Worm (Caenorhabditis elegans) whole organism, L1 larva: ENCODE results near the gene dsl-5.

Experiments
- C04F5.9 ChIP-seq: sonication (generic microtip); optimal IDR thresholded peaks from 2 replicates; lab custom pipeline; 2016; ENCODE audit warnings: missing genetic modification characterization, missing compliant biosample characterization
- C16A3.4 ChIP-seq: fragments of 150-350 bp; optimal IDR thresholded peaks from 2 replicates; lab custom pipeline; 2014; ENCODE audit warnings: missing biosample characterization, missing genetic modification characterization
- C34B4.2 ChIP-seq: sonication (generic microtip); optimal IDR thresholded peaks from 2 replicates; lab custom pipeline; 2017; ENCODE audit warnings: mild to moderate bottlenecking, missing genetic modification characterization, missing compliant biosample characterization
- Y116A8C.19 ChIP-seq: sonication (generic microtip); optimal IDR thresholded peaks from 2 replicates; lab custom pipeline; 2016; ENCODE audit warnings: missing compliant biosample characterization, missing genetic modification characterization, borderline replicate concordance
- aly-2 ChIP-seq: fragments of 150-350 bp; optimal IDR thresholded peaks from 2 replicates; lab custom pipeline; 2014; ENCODE audit warnings: missing biosample characterization, missing genetic modification characterization
- ama-1 ChIP-seq: fragments of 150-350 bp; optimal IDR thresholded peaks from 2 replicates; lab custom pipeline; 2014
- ceh-63 ChIP-seq: fragments of 200-800 bp; sonication (Bioruptor generic); optimal IDR thresholded peaks from 2 replicates; lab custom pipeline; 2018; ENCODE audit warnings: mild to moderate bottlenecking, missing genetic modification characterization, missing compliant biosample characterization
- ceh-90 ChIP-seq: sonication (generic microtip); optimal IDR thresholded peaks from 2 replicates; lab custom pipeline; 2016; ENCODE audit warnings: missing genetic modification characterization, missing compliant biosample characterization
- dsc-1 ChIP-seq: sonication (generic microtip); optimal IDR thresholded peaks from 2 replicates; lab custom pipeline; 2016; ENCODE audit warnings: mild to moderate bottlenecking, missing genetic modification characterization, missing compliant biosample characterization
- efl-1 ChIP-seq, 4 experiments: fragments of 150-350 bp; optimal IDR thresholded peaks in 3 of 4; peaks in 1 of 4; 1 replicate in 1 of 4; 2 replicates in 3 of 4; lab custom pipeline; 2014; ENCODE audit warnings: missing biosample characterization in 2 of 4, missing genetic modification characterization in 2 of 4, missing genetic modification reagents in 2 of 4
- elt-2 ChIP-seq: sonication (generic microtip); optimal IDR thresholded peaks from 2 replicates; lab custom pipeline; 2016; ENCODE audit warnings: missing genetic modification characterization, mild to moderate bottlenecking, inconsistent platforms, missing compliant biosample characterization, missing genetic modification reagents
- elt-3 ChIP-seq, 6 experiments: fragments of 150-350 bp in 1 of 6; sonication (generic microtip); optimal IDR thresholded peaks; 2 replicates each; lab custom pipeline; 2017 to 2018; ENCODE audit warnings: missing biosample characterization in 6 of 6, missing genetic modification characterization in 6 of 6, inconsistent platforms in 1 of 6
- ets-5 ChIP-seq: fragments of 200-800 bp; sonication (Bioruptor generic); IDR thresholded peaks from 2 replicates; pipeline ENCODE4 v1.3.6; 2022; ENCODE audit warnings: missing genetic modification characterization, missing compliant biosample characterization
- fkh-10 ChIP-seq: sonication (generic microtip); optimal IDR thresholded peaks from 2 replicates; lab custom pipeline; 2017; ENCODE audit warnings: missing biosample characterization, missing genetic modification reagents, missing genetic modification characterization
- fkh-4 ChIP-seq: sonication (generic microtip); optimal IDR thresholded peaks from 2 replicates; lab custom pipeline; 2016; ENCODE audit warnings: missing compliant biosample characterization, missing genetic modification characterization, borderline replicate concordance
- fos-1 ChIP-seq: fragments of 150-350 bp; optimal IDR thresholded peaks from 2 replicates; lab custom pipeline; 2014; ENCODE audit warnings: missing biosample characterization, missing genetic modification characterization
- hlh-17 ChIP-seq: fragments of 200-800 bp; sonication (Bioruptor generic); optimal IDR thresholded peaks from 2 replicates; lab custom pipeline; 2018; ENCODE audit warnings: missing genetic modification characterization, mild to moderate bottlenecking, missing compliant biosample characterization, moderate library complexity, borderline replicate concordance
- irx-1 ChIP-seq: sonication (generic microtip); optimal IDR thresholded peaks from 2 replicates; lab custom pipeline; 2016; ENCODE audit warnings: missing genetic modification characterization, missing compliant biosample characterization
- isw-1 ChIP-seq: fragments of 200-800 bp; sonication (Bioruptor generic); IDR thresholded peaks from 2 replicates; pipeline ENCODE4 v1.3.6; 2022; ENCODE audit warnings: missing genetic modification characterization, missing compliant biosample characterization
- lin-35 ChIP-seq, 2 experiments: fragments of 150-350 bp; optimal IDR thresholded peaks; 2 replicates each; lab custom pipeline; 2014; ENCODE audit warnings: missing biosample characterization in 2 of 2, missing genetic modification characterization in 2 of 2, missing genetic modification reagents in 2 of 2
- lir-3 ChIP-seq: sonication (generic microtip); optimal IDR thresholded peaks from 2 replicates; lab custom pipeline; 2016; ENCODE audit warnings: mild to moderate bottlenecking, missing genetic modification characterization, moderate library complexity, missing compliant biosample characterization; ENCODE audit not compliant: poor library complexity
- lsy-2 ChIP-seq, 2 experiments: fragments of 150-350 bp; optimal IDR thresholded peaks; 2 replicates each; lab custom pipeline; 2014; ENCODE audit warnings: missing biosample characterization in 2 of 2, missing genetic modification characterization in 2 of 2
- mdl-1 ChIP-seq, 2 experiments: fragments of 150-350 bp; optimal IDR thresholded peaks; 2 replicates each; lab custom pipeline; 2014 to 2017; ENCODE audit warnings: missing biosample characterization in 2 of 2, missing genetic modification characterization in 2 of 2, inconsistent platforms in 1 of 2
- mef-2 ChIP-seq: fragments of 150-350 bp; optimal IDR thresholded peaks from 2 replicates; lab custom pipeline; 2014; ENCODE audit warnings: missing biosample characterization, missing genetic modification characterization
- mep-1 ChIP-seq: fragments of 150-350 bp; optimal IDR thresholded peaks from 2 replicates; lab custom pipeline; 2014; ENCODE audit warnings: missing biosample characterization, missing genetic modification characterization
- nhr-11 ChIP-seq: fragments of 150-350 bp; optimal IDR thresholded peaks from 2 replicates; lab custom pipeline; 2014; ENCODE audit warnings: missing biosample characterization, missing genetic modification characterization
- nhr-19 ChIP-seq: fragments of 200-800 bp; sonication (Bioruptor generic); conservative IDR thresholded peaks from 2 replicates; pipeline ENCODE4 v1.3.6; 2022; ENCODE audit warnings: missing genetic modification characterization, missing compliant biosample characterization
- nhr-237 ChIP-seq: fragments of 150-350 bp; optimal IDR thresholded peaks from 2 replicates; lab custom pipeline; 2014; ENCODE audit warnings: missing biosample characterization, missing genetic modification characterization
- nhr-71 ChIP-seq: sonication (generic microtip); optimal IDR thresholded peaks from 2 replicates; lab custom pipeline; 2016; ENCODE audit warnings: mild to moderate bottlenecking, missing genetic modification characterization, moderate library complexity, missing compliant biosample characterization
- nhr-77 ChIP-seq: fragments of 150-350 bp; optimal IDR thresholded peaks from 2 replicates; lab custom pipeline; 2014; ENCODE audit warnings: missing biosample characterization, missing genetic modification characterization
- nhr-90 ChIP-seq: sonication (generic microtip); optimal IDR thresholded peaks from 2 replicates; lab custom pipeline; 2016; ENCODE audit warnings: mild to moderate bottlenecking, missing genetic modification characterization, missing compliant biosample characterization; ENCODE audit not compliant: poor library complexity
- pax-3 ChIP-seq: fragments of 200-800 bp; sonication (Bioruptor generic); optimal IDR thresholded peaks from 2 replicates; lab custom pipeline; 2018; ENCODE audit warnings: mild to moderate bottlenecking, missing genetic modification characterization, moderate library complexity, missing compliant biosample characterization
- rnt-1 ChIP-seq: sonication (generic microtip); optimal IDR thresholded peaks from 2 replicates; lab custom pipeline; 2016; ENCODE audit warnings: mild to moderate bottlenecking, missing genetic modification characterization, moderate library complexity, missing compliant biosample characterization
- skn-1 ChIP-seq: fragments of 150-350 bp; optimal IDR thresholded peaks from 2 replicates; lab custom pipeline; 2014; ENCODE audit warnings: missing biosample characterization, missing genetic modification characterization
- snpc-4 ChIP-seq: fragments of 150-350 bp; optimal IDR thresholded peaks from 2 replicates; lab custom pipeline; 2014; ENCODE audit warnings: missing biosample characterization, missing genetic modification characterization
- snu-23 ChIP-seq: sonication (generic microtip); optimal IDR thresholded peaks from 2 replicates; lab custom pipeline; 2016; ENCODE audit warnings: missing genetic modification characterization, missing compliant biosample characterization
- sox-4 ChIP-seq: sonication (generic microtip); optimal IDR thresholded peaks from 2 replicates; lab custom pipeline; 2016; ENCODE audit warnings: missing genetic modification characterization, missing compliant biosample characterization
- sptf-1 ChIP-seq: fragments of 150-350 bp; optimal IDR thresholded peaks from 2 replicates; lab custom pipeline; 2014; ENCODE audit warnings: missing biosample characterization, missing genetic modification characterization
- sup-37 ChIP-seq: fragments of 200-800 bp; sonication (Bioruptor generic); optimal IDR thresholded peaks from 2 replicates; lab custom pipeline; 2018; ENCODE audit warnings: mild to moderate bottlenecking, missing genetic modification characterization, missing compliant biosample characterization
- tlp-1 ChIP-seq: fragments of 150-350 bp; optimal IDR thresholded peaks from 2 replicates; lab custom pipeline; 2014; ENCODE audit warnings: missing biosample characterization, missing genetic modification characterization
- unc-130 ChIP-seq: fragments of 150-350 bp; optimal IDR thresholded peaks from 2 replicates; lab custom pipeline; 2017; ENCODE audit warnings: missing biosample characterization, missing genetic modification characterization, inconsistent platforms
- unc-86 ChIP-seq: sonication (generic microtip); optimal IDR thresholded peaks from 2 replicates; lab custom pipeline; 2016; ENCODE audit warnings: missing genetic modification characterization, missing compliant biosample characterization
- unc-98 ChIP-seq: fragments of 200-800 bp; sonication (Bioruptor generic); IDR thresholded peaks from 2 replicates; pipeline ENCODE4 v1.3.6; 2022; ENCODE audit warnings: missing genetic modification characterization, missing compliant biosample characterization
- xbp-1 ChIP-seq: sonication (generic microtip); optimal IDR thresholded peaks from 2 replicates; lab custom pipeline; 2016; ENCODE audit warnings: missing genetic modification characterization, missing compliant biosample characterization
- zag-1 ChIP-seq: fragments of 150-350 bp; optimal IDR thresholded peaks from 2 replicates; lab custom pipeline; 2014; ENCODE audit warnings: missing biosample characterization, missing genetic modification characterization
- zip-4 ChIP-seq: fragments of 200-800 bp; sonication (Bioruptor generic); optimal IDR thresholded peaks from 2 replicates; lab custom pipeline; 2018; ENCODE audit warnings: mild to moderate bottlenecking, missing genetic modification characterization, moderate library complexity, missing compliant biosample characterization

dsl-5 gene

ce11 chrIV:11641802-11642201 is 21.0 kb upstream of the dsl-5 start, which contains the start of gene ZK809.1:
ZK809.1 (plus strand) TSS chrIV:11642102.
- TF ChIP-seq ceh-63 (GFP tag; lab: Kevin White, UChicago) (no peak), Y116A8C.19 (tag; lab: Kevin White, UChicago) (no peak), nhr-77 (no peak), fos-1 (no peak), C34B4.2 (tag; lab: Kevin White, UChicago) (no peak)

- no peak for TF ChIP-seq tlp-1 (tag; lab: Kevin White, UChicago)
- TF ChIP-seq xbp-1 (tag; lab: Kevin White, UChicago) = no peak
- no peak for TF ChIP-seq fos-1
- no peak for TF ChIP-seq mdl-1 (tag; optimal IDR thresholded peaks at IDR 0.05; lab: Kevin White, UChicago)
- TF ChIP-seq nhr-11 (tag; lab: Kevin White, UChicago) = no peak
These were observed 20.1 kb upstream of the dsl-5 start, which contains the start of gene ttr-50 for ce11 chrIV:11640915-11641314. ttr-50 (minus strand) TSS chrIV:11641015.

ce11 chrIV:11638016-11638415 is 17.2 kb upstream of the dsl-5 start, which contains the start of gene rbm-17:
rbm-17 (plus strand) TSS chrIV:11638316.
- TF ChIP-seq mep-1 = no peak
- no peak for TF ChIP-seq snu-23 (GFP tag; lab: Kevin White, UChicago)
- TF ChIP-seq nhr-71 (tag; lab: Kevin White, UChicago) = peak; percentile 14
- no peak for TF ChIP-seq skn-1
- no peak for TF ChIP-seq snpc-4 (tag; lab: Kevin White, UChicago)
- peak; percentile 9 for TF ChIP-seq elt-2 (tag; lab: Kevin White, UChicago)
- TF ChIP-seq C04F5.9 (tag; lab: Kevin White, UChicago) = no peak
- TF ChIP-seq hlh-17 (GFP tag; lab: Kevin White, UChicago) = no peak

- TF ChIP-seq unc-130 (tag; lab: Kevin White, UChicago) (peak; percentile 54), sptf-1 (tag; lab: Kevin White, UChicago) (no peak), zag-1 (tag; lab: Kevin White, UChicago) (no peak), snpc-4 (tag; lab: Kevin White, UChicago) (no peak), fos-1 (no peak), C16A3.4 (tag; lab: Kevin White, UChicago) (peak; percentile 53), xbp-1 (tag; lab: Kevin White, UChicago) (peak; percentile 10), Y116A8C.19 (tag; lab: Kevin White, UChicago) (no peak), mef-2 (tag; lab: Kevin White, UChicago) (no peak), rnt-1 (peak; percentile 53), fkh-10 (no peak), aly-2 (no peak), lir-3 (peak; percentile 54), zip-4 (no peak), ceh-90 (tag; lab: Kevin White, UChicago) (no peak), unc-98 (GFP tag; lab: Robert Waterston, UW) (no peak), nhr-19 (GFP tag; lab: Robert Waterston, UW) (peak; percentile 77), elt-3 (tag; optimal IDR thresholded peaks at IDR 0.05; lab: Kevin White, UChicago) (peak in 2 of 6 experiments; percentile 16 to 67), ceh-63 (GFP tag; lab: Kevin White, UChicago) (no peak), dsc-1 (tag; lab: Kevin White, UChicago) (no peak), irx-1 (tag; lab: Kevin White, UChicago) (no peak), nhr-237 (tag; lab: Kevin White, UChicago) (no peak), mep-1 (peak; percentile 73), snu-23 (GFP tag; lab: Kevin White, UChicago) (peak; percentile 84), sox-4 (tag; lab: Kevin White, UChicago) (no peak), ets-5 (GFP tag; lab: Robert Waterston, UW) (no peak), lin-35 (GFP tag; optimal IDR thresholded peaks at IDR 0.05; lab: Kevin White, UChicago) (peak; percentile 22 to 71), isw-1 (no peak), nhr-90 (tag; lab: Kevin White, UChicago) (peak; percentile 30), sup-37 (GFP tag; lab: Kevin White, UChicago) (no peak), nhr-11 (tag; lab: Kevin White, UChicago) (no peak), fkh-4 (tag; lab: Kevin White, UChicago) (no peak), C34B4.2 (tag; lab: Kevin White, UChicago) (no peak), efl-1 (optimal IDR thresholded peaks at IDR 0.05; lab: Kevin White, UChicago) (peak in 1 of 2 experiments; percentile 33), efl-1 (GFP tag; optimal IDR thresholded peaks at IDR 0.05 in 1 of 2; lab: Kevin White, UChicago) (peak; percentile 7 to 39), ama-1 (lab: Kevin White, UChicago) (no peak), lsy-2 (tag; optimal IDR thresholded peaks at IDR 0.05; lab: Kevin White, UChicago) (peak; percentile 26 to 65), pax-3 (tag; lab: Kevin White, UChicago) (no peak), unc-86 (tag; lab: Kevin White, UChicago) (no peak)
These were observed 15.6 kb upstream of the dsl-5 start, which contains the start of gene F58B3.6 for ce11 chrIV:11636409-11636723. F58B3.6 (plus strand) TSS chrIV:11636648.
